Fruit fly (Drosophila melanogaster): ENCODE data around the gene Lint-1.

Gene Lint-1

dm6 chrX:11153826-11154510, 4.8 kb downstream of the Lint-1 start, which contains the start of the genes rtv and Dlic:
Gene rtv, minus strand, starts transcription at chrX:11153990.
Gene Dlic, plus strand, starts transcription at chrX:11154421.
- TF ChIP-seq Sin3A (optimal IDR thresholded peaks at IDR 0.05) (no peak), psq (optimal IDR thresholded peaks at IDR 0.05) (peak; percentile 96)

dm6 chrX:11154511-11155197, 5.5 kb downstream of the Lint-1 start:
- TF ChIP-seq insv (optimal IDR thresholded peaks at IDR 0.05) (no peak), psq (optimal IDR thresholded peaks at IDR 0.05) (no peak), Sin3A (optimal IDR thresholded peaks at IDR 0.05) (no peak), Myc (optimal IDR thresholded peaks at IDR 0.05) (no peak), ttk (optimal IDR thresholded peaks at IDR 0.05) (no peak), h (optimal IDR thresholded peaks at IDR 0.05) (no peak)

dm6 chrX:11155808-11156589, 6.9 kb downstream of the Lint-1 start:
- TF ChIP-seq h (optimal IDR thresholded peaks at IDR 0.05) (no peak), Sin3A (optimal IDR thresholded peaks at IDR 0.05) (no peak), psq (optimal IDR thresholded peaks at IDR 0.05) (no peak), Myc (optimal IDR thresholded peaks at IDR 0.05) (no peak), insv (optimal IDR thresholded peaks at IDR 0.05) (no peak), ttk (optimal IDR thresholded peaks at IDR 0.05) (no peak)

- TF ChIP-seq psq (optimal IDR thresholded peaks at IDR 0.05) (no peak), Myc (optimal IDR thresholded peaks at IDR 0.05) (no peak), h (optimal IDR thresholded peaks at IDR 0.05) (no peak), ttk (optimal IDR thresholded peaks at IDR 0.05) (no peak), insv (optimal IDR thresholded peaks at IDR 0.05) (no peak), Sin3A (optimal IDR thresholded peaks at IDR 0.05) (no peak)
Measured at dm6 chrX:11159710-11160446, 10.8 kb downstream of the Lint-1 start, which contains the start of gene CG32668. Gene CG32668, minus strand, starts transcription at chrX:11159760.

dm6 chrX:11168958-11169357, 19.8 kb downstream of the Lint-1 start, which contains the start of gene Antdh:
Gene Antdh, minus strand, starts transcription at chrX:11169058.
- TF ChIP-seq ttk (optimal IDR thresholded peaks at IDR 0.05) (no peak), Myc (optimal IDR thresholded peaks at IDR 0.05) (no peak), Sin3A (optimal IDR thresholded peaks at IDR 0.05) (no peak), psq (optimal IDR thresholded peaks at IDR 0.05) (no peak), insv (optimal IDR thresholded peaks at IDR 0.05) (no peak), h (optimal IDR thresholded peaks at IDR 0.05) (no peak)

- TF ChIP-seq h (optimal IDR thresholded peaks at IDR 0.05) (no peak), insv (optimal IDR thresholded peaks at IDR 0.05) (no peak)
Measured at dm6 chrX:11170578-11170977, 21.5 kb downstream of the Lint-1 start, which contains the start of gene CG1394. Gene CG1394, minus strand, starts transcription at chrX:11170678.

- TF ChIP-seq ttk (optimal IDR thresholded peaks at IDR 0.05) (no peak), insv (optimal IDR thresholded peaks at IDR 0.05) (no peak), psq (optimal IDR thresholded peaks at IDR 0.05) (no peak), Sin3A (optimal IDR thresholded peaks at IDR 0.05) (no peak), Myc (optimal IDR thresholded peaks at IDR 0.05) (no peak), h (optimal IDR thresholded peaks at IDR 0.05) (no peak)
Measured at dm6 chrX:11176073-11176472, 26.9 kb downstream of the Lint-1 start.

dm6 chrX:11182631-11183030, 33.5 kb downstream of the Lint-1 start, which contains the start of gene CG15200:
Gene CG15200, plus strand, starts transcription at chrX:11182931.
- TF ChIP-seq psq (optimal IDR thresholded peaks at IDR 0.05) (no peak), Sin3A (optimal IDR thresholded peaks at IDR 0.05) (no peak), Myc (optimal IDR thresholded peaks at IDR 0.05) (no peak), insv (optimal IDR thresholded peaks at IDR 0.05) (no peak), h (optimal IDR thresholded peaks at IDR 0.05) (no peak), ttk (optimal IDR thresholded peaks at IDR 0.05) (no peak)

dm6 chrX:11201948-11202347, 52.8 kb downstream of the Lint-1 start, which contains the start of gene CG11106:
Gene CG11106, plus strand, starts transcription at chrX:11202248.
- no peak for TF ChIP-seq Myc (optimal IDR thresholded peaks at IDR 0.05)
- no peak for TF ChIP-seq h (optimal IDR thresholded peaks at IDR 0.05)
- no peak for TF ChIP-seq psq (optimal IDR thresholded peaks at IDR 0.05)
- TF ChIP-seq ttk (optimal IDR thresholded peaks at IDR 0.05), result no peak
- TF ChIP-seq Sin3A (optimal IDR thresholded peaks at IDR 0.05), result no peak
- TF ChIP-seq insv (optimal IDR thresholded peaks at IDR 0.05), result no peak
